Worm (Caenorhabditis elegans): ENCODE results near the gene trx-3.

The trx-3 gene

DNA sequence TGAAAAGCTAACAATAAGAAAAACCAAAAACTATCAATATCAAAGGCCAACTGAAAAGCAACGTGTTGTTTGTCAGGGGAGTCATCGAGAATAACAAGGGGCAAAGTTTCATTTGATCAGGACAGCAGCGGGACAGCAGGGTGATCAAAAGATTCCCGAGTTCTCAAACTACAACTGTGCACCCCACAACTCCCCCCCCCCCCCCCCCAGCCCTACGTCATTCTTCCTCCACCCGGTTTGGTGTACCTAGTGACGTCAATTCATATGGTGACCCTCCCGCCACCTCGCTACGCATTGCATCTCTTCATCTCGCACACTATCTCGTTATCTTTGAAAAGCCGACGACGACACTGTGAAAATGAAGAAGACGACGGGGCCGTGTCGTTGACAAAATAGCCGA, 13.1 kb upstream of the trx-3 start:
- TF ChIP-seq ztf-1 (GFP tag; conservative IDR thresholded peaks at IDR 0.05) (0 out of 2 replicates have a peak, but pooled peaks have one; percentile 34), mdl-1 (tag; optimal IDR thresholded peaks at IDR 0.05) (no peak), ceh-82 (tag; optimal IDR thresholded peaks at IDR 0.05) (no peak), nhr-129 (tag; optimal IDR thresholded peaks at IDR 0.05) (peak; percentile 12)

- TF ChIP-seq sma-9 (GFP tag; optimal IDR thresholded peaks at IDR 0.05) (peak; percentile 56), sma-9 (tag; optimal IDR thresholded peaks at IDR 0.05) (no peak), crh-2 (tag; optimal IDR thresholded peaks at IDR 0.05) (peak; percentile 35), fos-1 (tag; optimal IDR thresholded peaks at IDR 0.05) (peak; percentile 8), R02D3.7 (tag; optimal IDR thresholded peaks at IDR 0.05) (no peak), nhr-11 (tag; optimal IDR thresholded peaks at IDR 0.05) (no peak)
These were observed 11.3 kb upstream of the trx-3 start for ce11 chrIV:4475362-4476086.

- peak; percentile 15 for TF ChIP-seq snpc-4 (tag; optimal IDR thresholded peaks at IDR 0.05)
- TF ChIP-seq unc-62 (GFP tag; optimal IDR thresholded peaks at IDR 0.05): no peak
- no peak for TF ChIP-seq nhr-77 (tag; optimal IDR thresholded peaks at IDR 0.05)
- no peak for TF ChIP-seq lin-13 (GFP tag; optimal IDR thresholded peaks at IDR 0.05)
- TF ChIP-seq zag-1 (tag; optimal IDR thresholded peaks at IDR 0.05): peak; percentile 1
- TF ChIP-seq unc-55 (GFP tag; optimal IDR thresholded peaks at IDR 0.05): peak; percentile 57
- no peak for TF ChIP-seq dmd-4 (tag; optimal IDR thresholded peaks at IDR 0.05)
- no peak for TF ChIP-seq ZK546.5 (tag; optimal IDR thresholded peaks at IDR 0.05)
- TF ChIP-seq ztf-1 (GFP tag; conservative IDR thresholded peaks at IDR 0.05): no peak
- TF ChIP-seq gmeb-1 (tag; optimal IDR thresholded peaks at IDR 0.05): peak; percentile 24
- TF ChIP-seq nhr-129 (tag; optimal IDR thresholded peaks at IDR 0.05): peak; percentile 97
- peak; percentile 60 for TF ChIP-seq nhr-25 (tag; optimal IDR thresholded peaks at IDR 0.05)
- TF ChIP-seq sem-4 (tag; optimal IDR thresholded peaks at IDR 0.05): peak; percentile 44
- TF ChIP-seq nhr-237 (tag; optimal IDR thresholded peaks at IDR 0.05): no peak
- TF ChIP-seq lin-11 (tag; optimal IDR thresholded peaks at IDR 0.05): no peak
- no peak for TF ChIP-seq R02D3.7 (tag; optimal IDR thresholded peaks at IDR 0.05)
- TF ChIP-seq ztf-4 (tag; optimal IDR thresholded peaks at IDR 0.05): peak; percentile 76
- TF ChIP-seq nhr-10 (tag; optimal IDR thresholded peaks at IDR 0.05): no peak
- peak; percentile 91 for TF ChIP-seq ama-1 (optimal IDR thresholded peaks at IDR 0.05)
- no peak for TF ChIP-seq aly-2 (tag; optimal IDR thresholded peaks at IDR 0.05)
- TF ChIP-seq peb-1 (tag; optimal IDR thresholded peaks at IDR 0.05): no peak
- TF ChIP-seq skn-1 (tag; optimal IDR thresholded peaks at IDR 0.05): no peak
- TF ChIP-seq mbf-1 (tag; optimal IDR thresholded peaks at IDR 0.05): no peak
- no peak for TF ChIP-seq nhr-11 (tag; optimal IDR thresholded peaks at IDR 0.05)
- TF ChIP-seq sma-3 (GFP tag; optimal IDR thresholded peaks at IDR 0.05): peak; percentile 39
- TF ChIP-seq blmp-1 (tag; optimal IDR thresholded peaks at IDR 0.05; ENCODE audit: insufficient read depth): no peak
- TF ChIP-seq unc-39 (tag; optimal IDR thresholded peaks at IDR 0.05): no peak
- no peak for TF ChIP-seq elt-1 (tag; optimal IDR thresholded peaks at IDR 0.05)
- peak in 1 of 2 experiments; percentile 68 for TF ChIP-seq mdl-1 (tag; optimal IDR thresholded peaks at IDR 0.05)
- no peak for TF ChIP-seq Y55F3AM.14 (GFP tag; optimal IDR thresholded peaks at IDR 0.05)
- no peak for TF ChIP-seq egl-27 (tag; optimal IDR thresholded peaks at IDR 0.05)
- TF ChIP-seq lsy-2 (tag; optimal IDR thresholded peaks at IDR 0.05): peak in 1 of 2 experiments; percentile 76
- TF ChIP-seq ceh-16 (tag; optimal IDR thresholded peaks at IDR 0.05): no peak
- peak; percentile 79 for TF ChIP-seq crh-2 (tag; optimal IDR thresholded peaks at IDR 0.05)
- TF ChIP-seq ceh-82 (tag; optimal IDR thresholded peaks at IDR 0.05): no peak
- no peak for TF ChIP-seq nhr-23 (tag; optimal IDR thresholded peaks at IDR 0.05)
- TF ChIP-seq nhr-21 (tag; optimal IDR thresholded peaks at IDR 0.05): peak; percentile 20
- peak; percentile 82 for TF ChIP-seq C34F6.9 (tag; optimal IDR thresholded peaks at IDR 0.05)
- peak; percentile 55 for TF ChIP-seq fos-1 (tag; optimal IDR thresholded peaks at IDR 0.05)
- no peak for TF ChIP-seq ztf-11 (tag; optimal IDR thresholded peaks at IDR 0.05)
- TF ChIP-seq alr-1 (tag; optimal IDR thresholded peaks at IDR 0.05): no peak
- TF ChIP-seq nhr-12 (tag; optimal IDR thresholded peaks at IDR 0.05): no peak
- TF ChIP-seq elt-3 (tag; optimal IDR thresholded peaks at IDR 0.05): no peak
- TF ChIP-seq sma-9 (GFP tag; optimal IDR thresholded peaks at IDR 0.05): peak; percentile 90
- TF ChIP-seq sma-9 (tag; optimal IDR thresholded peaks at IDR 0.05): no peak
- TF ChIP-seq nhr-6 (tag; optimal IDR thresholded peaks at IDR 0.05): peak; percentile 80
- peak; percentile 52 for TF ChIP-seq mab-5 (tag; optimal IDR thresholded peaks at IDR 0.05)
- no peak for TF ChIP-seq lin-39 (tag; optimal IDR thresholded peaks at IDR 0.05)
- TF ChIP-seq F13H6.1 (tag; optimal IDR thresholded peaks at IDR 0.05): peak; percentile 81
These were observed 9.8 kb upstream of the trx-3 start, which contains the start of gene M01H9.3 for ce11 chrIV:4477009-4477471. Gene M01H9.3 (minus strand): TSS chrIV:4477059.

All from whole organism, L2 larva.